Fruit fly (Drosophila melanogaster): ENCODE data around the gene thw.

Gene thw

dm6 chr3R:7216924-7217529 lies 7.2 kb upstream of the thw start, which contains the start of gene CG14606 (continued):
- TF ChIP-seq CG31224 (GFP tag; IDR thresholded peaks at IDR 0.05), result no peak
- no peak for TF ChIP-seq her (GFP tag; optimal IDR thresholded peaks at IDR 0.05)
- TF ChIP-seq dpn (GFP tag; optimal IDR thresholded peaks at IDR 0.05), result no peak
- no peak for TF ChIP-seq CG12104 (GFP tag; optimal IDR thresholded peaks at IDR 0.05)
- no peak for TF ChIP-seq D (optimal IDR thresholded peaks at IDR 0.05)
- TF ChIP-seq D (GFP tag; optimal IDR thresholded peaks at IDR 0.05), result no peak
- TF ChIP-seq Fer3 (tag; optimal IDR thresholded peaks at IDR 0.05), result peak; percentile 37
- no peak for TF ChIP-seq CG2712 (tag; optimal IDR thresholded peaks at IDR 0.05)
- no peak for TF ChIP-seq CG1529 (GFP tag; optimal IDR thresholded peaks at IDR 0.05)
- TF ChIP-seq CG6175 (GFP tag; IDR thresholded peaks at IDR 0.05), result no peak
- peak; percentile 7 for TF ChIP-seq caup (GFP tag; optimal IDR thresholded peaks at IDR 0.05; ENCODE audit: severe bottlenecking)
- TF ChIP-seq Lhr (GFP tag; optimal IDR thresholded peaks at IDR 0.05), result no peak
- no peak for TF ChIP-seq CG16815 (GFP tag; optimal IDR thresholded peaks at IDR 0.05)
- TF ChIP-seq H2.0 (GFP tag; IDR thresholded peaks at IDR 0.05), result no peak
- TF ChIP-seq mam (GFP tag; optimal IDR thresholded peaks at IDR 0.05), result no peak
- no peak for TF ChIP-seq HLH3B (GFP tag; IDR thresholded peaks at IDR 0.05)
- no peak for TF ChIP-seq mld (GFP tag; IDR thresholded peaks at IDR 0.05; ENCODE audit: partially characterized antibody)
- no peak for TF ChIP-seq pita (GFP tag; optimal IDR thresholded peaks at IDR 0.05)
- no peak for TF ChIP-seq Poxn (GFP tag; IDR thresholded peaks at IDR 0.05)
- no peak for TF ChIP-seq knrl (GFP tag; IDR thresholded peaks at IDR 0.05; ENCODE audit: partially characterized antibody)
- TF ChIP-seq CG12659 (GFP tag; optimal IDR thresholded peaks at IDR 0.05), result no peak
- no peak for TF ChIP-seq cg (GFP tag; optimal IDR thresholded peaks at IDR 0.05)
- TF ChIP-seq aop (GFP tag; IDR thresholded peaks at IDR 0.05), result no peak
- no peak for TF ChIP-seq Nf-YA (GFP tag; IDR thresholded peaks at IDR 0.05)
- peak; percentile 48 for TF ChIP-seq Meics (GFP tag; optimal IDR thresholded peaks at IDR 0.05)
- no peak for TF ChIP-seq ems (GFP tag; optimal IDR thresholded peaks at IDR 0.05)
- TF ChIP-seq bbx (GFP tag; IDR thresholded peaks at IDR 0.05; ENCODE audit: partially characterized antibody), result no peak
- no peak for TF ChIP-seq CG14965 (GFP tag; optimal IDR thresholded peaks at IDR 0.05; ENCODE audit: borderline replicate concordance)
- TF ChIP-seq CG11504 (tag; optimal IDR thresholded peaks at IDR 0.05), result no peak
- peak; percentile 58 for TF ChIP-seq CG13296 (GFP tag; optimal IDR thresholded peaks at IDR 0.05)
- no peak for TF ChIP-seq CG4328 (GFP tag; optimal IDR thresholded peaks at IDR 0.05)
- TF ChIP-seq CG17568 (GFP tag; optimal IDR thresholded peaks at IDR 0.05), result no peak
- TF ChIP-seq sima (GFP tag; optimal IDR thresholded peaks at IDR 0.05), result no peak
- peak; percentile 4 for TF ChIP-seq grn (GFP tag; optimal IDR thresholded peaks at IDR 0.05)
- TF ChIP-seq CG12155 (GFP tag; optimal IDR thresholded peaks at IDR 0.05), result no peak
- TF ChIP-seq CG15269 (tag; optimal IDR thresholded peaks at IDR 0.05), result peak; percentile 41
- TF ChIP-seq scrt (GFP tag; optimal IDR thresholded peaks at IDR 0.05), result peak; percentile 46
- no peak for TF ChIP-seq so (GFP tag; IDR thresholded peaks at IDR 0.05)
- no peak for TF ChIP-seq CG17829 (tag; optimal IDR thresholded peaks at IDR 0.05)
- no peak for TF ChIP-seq zfh1 (GFP tag; IDR thresholded peaks at IDR 0.05)
- no peak for TF ChIP-seq Ets65A (GFP tag)
- peak; percentile 21 for TF ChIP-seq BtbVII (GFP tag; optimal IDR thresholded peaks at IDR 0.05)
- TF ChIP-seq Dip2 (GFP tag; IDR thresholded peaks at IDR 0.05), result no peak
- TF ChIP-seq btn (GFP tag; optimal IDR thresholded peaks at IDR 0.05), result no peak
- no peak for TF ChIP-seq TFAM (GFP tag; optimal IDR thresholded peaks at IDR 0.05)
- TF ChIP-seq chif (GFP tag; optimal IDR thresholded peaks at IDR 0.05), result no peak
- TF ChIP-seq dimm (GFP tag; IDR thresholded peaks at IDR 0.05), result no peak
- peak; percentile 35 for TF ChIP-seq CG15514 (GFP tag; optimal IDR thresholded peaks at IDR 0.05)
- TF ChIP-seq HLH54F (GFP tag; optimal IDR thresholded peaks at IDR 0.05), result no peak
- TF ChIP-seq sug (tag; optimal IDR thresholded peaks at IDR 0.05), result peak; percentile 41
- TF ChIP-seq ATbp (GFP tag; optimal IDR thresholded peaks at IDR 0.05), result no peak
